Worm (Caenorhabditis elegans) whole organism, L2 larva: ENCODE data around the gene C07D8.5.

Experiments
- R02D3.7 ChIP-seq: fragments of 150-350 bp; optimal IDR thresholded peaks from 2 replicates; lab custom pipeline; 2014; ENCODE audit warnings: missing biosample characterization, missing genetic modification characterization
- blmp-1 ChIP-seq: sonication (generic microtip); optimal IDR thresholded peaks from 2 replicates; lab custom pipeline; 2017; ENCODE audit warnings: missing genetic modification characterization, mild to moderate bottlenecking, missing compliant biosample characterization, antibody characterized with exemption, moderate library complexity; ENCODE audit not compliant: insufficient read depth
- ceh-82 ChIP-seq: fragments of 150-350 bp; optimal IDR thresholded peaks from 2 replicates; lab custom pipeline; 2014; ENCODE audit warnings: missing biosample characterization, missing genetic modification characterization
- fos-1 ChIP-seq: fragments of 150-350 bp; optimal IDR thresholded peaks from 2 replicates; lab custom pipeline; 2014; ENCODE audit warnings: missing biosample characterization, missing genetic modification characterization
- nhr-237 ChIP-seq: fragments of 150-350 bp; optimal IDR thresholded peaks from 2 replicates; lab custom pipeline; 2014; ENCODE audit warnings: missing biosample characterization, missing genetic modification characterization
- sem-4 ChIP-seq: fragments of 150-350 bp; optimal IDR thresholded peaks from 2 replicates; lab custom pipeline; 2014; ENCODE audit warnings: missing biosample characterization, missing genetic modification reagents, missing genetic modification characterization
- zag-1 ChIP-seq: fragments of 150-350 bp; optimal IDR thresholded peaks from 2 replicates; lab custom pipeline; 2014; ENCODE audit warnings: missing biosample characterization, missing genetic modification characterization
- ztf-11 ChIP-seq: sonication (generic microtip); optimal IDR thresholded peaks from 2 replicates; lab custom pipeline; 2017; ENCODE audit warnings: missing biosample characterization, missing genetic modification characterization

DNA sequence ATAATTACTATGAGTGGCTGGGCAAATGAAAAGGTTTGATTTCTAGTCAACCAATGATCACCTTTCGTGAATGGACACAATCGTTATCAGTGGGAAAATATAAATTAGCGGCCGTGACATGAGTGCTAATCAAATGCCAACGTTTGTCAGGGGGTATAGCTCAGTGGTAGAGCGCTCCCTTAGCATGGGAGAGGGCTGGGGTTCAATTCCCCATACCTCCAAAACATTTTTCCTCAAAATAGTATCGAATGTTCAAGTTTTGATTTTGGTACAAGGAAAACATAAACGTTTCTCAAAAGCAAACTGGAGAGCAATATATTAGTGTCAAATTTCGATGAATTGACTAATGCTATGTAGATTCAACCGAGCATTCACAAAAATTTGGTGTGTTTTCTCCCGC, 20.2 kb upstream of the C07D8.5 start:
- TF ChIP-seq ceh-82 (no peak), blmp-1 (no peak), fos-1 (tag; lab: Kevin White, UChicago) (peak; percentile 25), nhr-237 (no peak), zag-1 (no peak), R02D3.7 (no peak), sem-4 (tag; lab: Kevin White, UChicago) (no peak), ztf-11 (tag; lab: Kevin White, UChicago) (no peak)
